Fruit fly (Drosophila melanogaster): Measurements from ENCODE around the gene rudhira.

The rudhira gene

DNA sequence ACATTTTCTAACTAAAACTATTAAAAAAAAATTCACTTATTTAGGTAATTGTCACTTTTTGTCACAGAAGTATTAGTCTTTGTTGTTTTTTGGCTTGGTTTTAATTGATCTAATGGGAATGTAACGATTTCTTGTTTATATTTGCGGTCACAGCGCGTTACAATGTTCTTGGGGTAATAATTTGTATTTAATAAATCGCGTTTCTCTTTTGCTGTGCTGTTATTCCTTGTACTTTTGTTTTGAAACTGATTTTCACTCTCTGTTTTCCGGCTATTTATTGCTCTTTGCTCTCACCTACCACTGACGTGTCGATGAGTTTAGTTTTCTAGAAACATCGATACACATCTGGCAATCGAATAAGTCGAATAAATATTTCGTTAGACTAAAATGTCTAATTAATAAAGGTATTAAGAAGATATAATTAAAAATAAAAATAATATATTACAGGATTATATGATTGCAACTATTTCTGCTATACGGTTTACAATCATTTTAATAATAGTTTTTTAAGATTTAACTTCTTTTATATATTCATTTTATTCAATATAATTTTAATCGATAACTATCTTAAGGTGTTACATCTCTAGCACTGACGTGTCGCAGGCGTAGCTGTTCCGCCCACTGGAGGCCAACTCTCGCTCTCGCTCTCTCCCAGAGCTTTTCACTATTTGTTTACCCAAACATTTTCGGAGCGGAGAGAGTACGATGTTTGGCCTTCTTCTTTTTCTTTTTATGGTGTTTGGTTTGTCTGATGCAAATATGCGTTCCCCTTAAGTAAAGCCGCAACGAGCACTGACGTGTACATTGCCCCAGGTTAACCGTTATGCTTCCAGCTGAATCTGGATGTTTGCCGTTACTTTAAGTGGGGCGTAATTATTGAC is 9.6 kb upstream of the rudhira start, which contains the start of gene Hsc70-3 (continued):
- TF ChIP-seq PHDP (tag; optimal IDR thresholded peaks at IDR 0.05) (peak; percentile 46), jing (GFP tag; optimal IDR thresholded peaks at IDR 0.05) (no peak), CG8290 (GFP tag; optimal IDR thresholded peaks at IDR 0.05) (peak; percentile 7), CG8290 (tag; optimal IDR thresholded peaks at IDR 0.05) (peak in 1 of 2 experiments; percentile 40), cg (GFP tag; optimal IDR thresholded peaks at IDR 0.05) (no peak), sug (tag; optimal IDR thresholded peaks at IDR 0.05) (peak; percentile 50), Usf (GFP tag; optimal IDR thresholded peaks at IDR 0.05) (no peak), Blimp-1 (GFP tag; optimal IDR thresholded peaks at IDR 0.05) (peak; percentile 72), CG17829 (tag; optimal IDR thresholded peaks at IDR 0.05) (peak; percentile 46), insv (GFP tag; optimal IDR thresholded peaks at IDR 0.05) (no peak), dmrt99B (tag; optimal IDR thresholded peaks at IDR 0.05) (peak; percentile 16), oc (tag; optimal IDR thresholded peaks at IDR 0.05) (peak; percentile 60), ken (GFP tag; IDR thresholded peaks at IDR 0.05) (no peak), unc-4 (GFP tag; IDR thresholded peaks at IDR 0.05; ENCODE audit: partially characterized antibody) (peak; percentile 79), CG18011 (GFP tag; optimal IDR thresholded peaks at IDR 0.05) (peak; percentile 3), CG15514 (GFP tag; optimal IDR thresholded peaks at IDR 0.05) (peak; percentile 38), pzg (GFP tag; optimal IDR thresholded peaks at IDR 0.05) (peak; percentile 27), NK7.1 (GFP tag; optimal IDR thresholded peaks at IDR 0.05) (no peak), CG16813 (GFP tag; IDR thresholded peaks at IDR 0.05; ENCODE audit: partially characterized antibody) (peak; percentile 73), gro (GFP tag; optimal IDR thresholded peaks at IDR 0.05) (no peak), D (optimal IDR thresholded peaks at IDR 0.05) (no peak), D (GFP tag; optimal IDR thresholded peaks at IDR 0.05) (peak; percentile 1), sim (GFP tag; IDR thresholded peaks at IDR 0.05) (0 out of 2 replicates have a peak, but pooled peaks have one; percentile 17), CG1529 (GFP tag; optimal IDR thresholded peaks at IDR 0.05) (peak; percentile 61), nmo (GFP tag; optimal IDR thresholded peaks at IDR 0.05) (peak; percentile 53), CG17328 (GFP tag; IDR thresholded peaks at IDR 0.05) (peak; percentile 58), CG13296 (GFP tag; optimal IDR thresholded peaks at IDR 0.05) (peak; percentile 13), onecut (GFP tag; IDR thresholded peaks at IDR 0.05) (peak; percentile 28), CG33557 (GFP tag; optimal IDR thresholded peaks at IDR 0.05) (no peak), ttk (GFP tag; IDR thresholded peaks at IDR 0.05) (no peak), bsh (GFP tag; optimal IDR thresholded peaks at IDR 0.05) (peak in 1 of 2 experiments; percentile 70), CG10543 (GFP tag; optimal IDR thresholded peaks at IDR 0.05) (peak; percentile 75), BEAF-32 (GFP tag; optimal IDR thresholded peaks at IDR 0.05) (peak; percentile 70), Ptx1 (GFP tag; IDR thresholded peaks at IDR 0.05) (0 out of 2 replicates have a peak, but pooled peaks have one; percentile 8), Xbp1 (GFP tag; optimal IDR thresholded peaks at IDR 0.05) (peak; percentile 100), CG10654 (GFP tag; optimal IDR thresholded peaks at IDR 0.05) (no peak), vvl (GFP tag; IDR thresholded peaks at IDR 0.05) (peak; percentile 27; the same call in 1 of the 2 replicates), CG1647 (GFP tag; optimal IDR thresholded peaks at IDR 0.05) (no peak), crol (GFP tag; IDR thresholded peaks at IDR 0.05) (no peak), tx (GFP tag; optimal IDR thresholded peaks at IDR 0.05) (no peak), CG33213 (GFP tag; optimal IDR thresholded peaks at IDR 0.05) (peak; percentile 11), CG12299 (tag; optimal IDR thresholded peaks at IDR 0.05) (peak; percentile 31), lov (optimal IDR thresholded peaks at IDR 0.05) (no peak), lov (GFP tag; IDR thresholded peaks at IDR 0.05) (peak; percentile 47; the same call in 1 of the 3 replicates), Awh (GFP tag; IDR thresholded peaks at IDR 0.05) (peak; percentile 79), Optix (GFP tag; IDR thresholded peaks at IDR 0.05) (0 out of 3 replicates have a peak, but pooled peaks have one; percentile 6), CG31441 (GFP tag; IDR thresholded peaks at IDR 0.05) (peak; percentile 25; the same call in 1 of the 2 replicates), mld (GFP tag; IDR thresholded peaks at IDR 0.05; ENCODE audit: partially characterized antibody) (no peak)

All from whole organism, embryonic.